Worm (Caenorhabditis elegans): ENCODE results near the gene arrd-9.

- TF ChIP-seq somi-1 (GFP tag; optimal IDR thresholded peaks at IDR 0.05) (no peak), pha-4 (tag; optimal IDR thresholded peaks at IDR 0.05) (no peak), nhr-120 (GFP tag; IDR thresholded peaks at IDR 0.05) (no peak), dpl-1 (GFP tag; optimal IDR thresholded peaks at IDR 0.05) (no peak), bed-2 (GFP tag; IDR thresholded peaks at IDR 0.05) (no peak), dpff-1 (tag; optimal IDR thresholded peaks at IDR 0.05) (no peak), unc-62 (GFP tag; optimal IDR thresholded peaks at IDR 0.05) (no peak), F23B12.7 (tag; optimal IDR thresholded peaks at IDR 0.05; ENCODE audit: insufficient read depth) (no peak), mel-28 (tag; optimal IDR thresholded peaks at IDR 0.05; ENCODE audit: borderline replicate concordance) (no peak), egrh-3 (GFP tag; IDR thresholded peaks at IDR 0.05) (no peak), F39B2.1 (GFP tag; IDR thresholded peaks at IDR 0.05) (no peak), efl-1 (GFP tag; optimal IDR thresholded peaks at IDR 0.05) (no peak), ama-1 (optimal IDR thresholded peaks at IDR 0.05) (no peak), ama-1 (GFP tag; optimal IDR thresholded peaks at IDR 0.05) (no peak)
Observed at ce11 chrII:12457275-12457674, 23.4 kb downstream of the arrd-9 start, which contains the start of gene sre-38.
